Worm (Caenorhabditis elegans) whole organism, midembryonic: ENCODE measurements around the gene clec-245.

Source experiments
- T22C8.4 ChIP-seq: fragments of 200-800 bp; sonication (Bioruptor generic); IDR thresholded peaks from 2 replicates; pipeline ENCODE4 v1.3.6; 2022; ENCODE audit warnings: missing genetic modification characterization, missing compliant biosample characterization
- cog-1 ChIP-seq: sonication (generic microtip); optimal IDR thresholded peaks from 2 replicates; lab custom pipeline; 2016; ENCODE audit warnings: missing genetic modification characterization, missing compliant biosample characterization
- flt-1 ChIP-seq: fragments of 200-800 bp; sonication (Bioruptor generic); IDR thresholded peaks from 2 replicates; pipeline ENCODE4 v1.3.6; 2022; ENCODE audit warnings: missing genetic modification characterization, missing compliant biosample characterization
- klf-2 ChIP-seq: fragments of 200-800 bp; sonication (Bioruptor generic); conservative IDR thresholded peaks from 2 replicates; pipeline ENCODE4 v1.3.6; 2022; ENCODE audit warnings: missing genetic modification reagents, missing genetic modification characterization, missing compliant biosample characterization
- med-1 ChIP-seq: sonication (generic microtip); optimal IDR thresholded peaks from 2 replicates; lab custom pipeline; 2017; ENCODE audit warnings: missing genetic modification characterization, mild to moderate bottlenecking, missing compliant biosample characterization, antibody characterized with exemption, missing genetic modification reagents; ENCODE audit not compliant: insufficient read depth
- tab-1 ChIP-seq: fragments of 200-800 bp; sonication (Bioruptor generic); IDR thresholded peaks from 2 replicates; pipeline ENCODE4 v1.3.6; 2022; ENCODE audit warnings: missing genetic modification characterization, missing compliant biosample characterization
- ztf-29 ChIP-seq: fragments of 200-800 bp; sonication (Bioruptor generic); IDR thresholded peaks from 2 replicates; pipeline ENCODE4 v1.3.6; 2022; ENCODE audit warnings: missing genetic modification reagents, missing genetic modification characterization, missing compliant biosample characterization

ce11 chrV:18179663-18180062 lies 8.6 kb downstream of the clec-245 start, which contains the start of gene C31G12.1:
- TF ChIP-seq cog-1 (tag; lab: Kevin White, UChicago), result no peak
- no peak for TF ChIP-seq klf-2
- TF ChIP-seq T22C8.4 (GFP tag; lab: Robert Waterston, UW), result no peak
- no peak for TF ChIP-seq tab-1
- no peak for TF ChIP-seq med-1 (GFP tag; lab: Kevin White, UChicago)
- TF ChIP-seq flt-1 (GFP tag; lab: Robert Waterston, UW), result no peak
- TF ChIP-seq ztf-29 (GFP tag; lab: Robert Waterston, UW), result no peak
